Worm (Caenorhabditis elegans) whole organism, L4 larva: ENCODE data around the gene gon-4.

Source experiments
- T20F7.1 ChIP-seq: fragments of 200-800 bp; sonication (Bioruptor generic); optimal IDR thresholded peaks from 2 replicates; lab custom pipeline; 2018; ENCODE audit warnings: mild to moderate bottlenecking, missing genetic modification characterization, missing compliant biosample characterization
- T26A8.4 ChIP-seq: fragments of 200-800 bp; sonication (Bioruptor generic); IDR thresholded peaks from 2 replicates; pipeline ENCODE4 v1.3.6; 2022; ENCODE audit warnings: missing genetic modification characterization, missing compliant biosample characterization
- ZK337.2 ChIP-seq: fragments of 200-800 bp; sonication (Bioruptor generic); IDR thresholded peaks from 2 replicates; pipeline ENCODE4 v1.3.6; 2022; ENCODE audit warnings: missing genetic modification reagents, missing genetic modification characterization, missing compliant biosample characterization
- ZK546.5 ChIP-seq, 2 experiments: sonication (generic microtip); optimal IDR thresholded peaks; 2 replicates each; lab custom pipeline; 2017; ENCODE audit warnings: missing biosample characterization in 2 of 2, missing genetic modification characterization in 2 of 2
- aha-1 ChIP-seq: fragments of 150-350 bp; peaks from one replicate; lab custom pipeline; 2014; ENCODE audit warnings: missing biosample characterization, missing genetic modification characterization
- cey-2 ChIP-seq: sonication (generic microtip); optimal IDR thresholded peaks from 3 replicates; lab custom pipeline; 2017; ENCODE audit warnings: missing genetic modification characterization, mild to moderate bottlenecking, missing compliant biosample characterization, antibody characterized with exemption, borderline replicate concordance; ENCODE audit not compliant: insufficient read depth
- daf-12 ChIP-seq: fragments of 150-350 bp; optimal IDR thresholded peaks from 2 replicates; lab custom pipeline; 2014; ENCODE audit warnings: missing biosample characterization, missing genetic modification reagents, missing genetic modification characterization
- daf-16 ChIP-seq, 3 experiments: sonication (generic microtip); optimal IDR thresholded peaks; 2 replicates each; lab custom pipeline; 2016 to 2017; ENCODE audit warnings: missing genetic modification characterization in 3 of 3, missing genetic modification reagents in 3 of 3, mild to moderate bottlenecking in 2 of 3, missing compliant biosample characterization in 2 of 3, missing biosample characterization in 1 of 3, moderate library complexity in 1 of 3
- dmd-6 ChIP-seq: fragments of 200-800 bp; sonication (Bioruptor generic); IDR thresholded peaks from 2 replicates; pipeline ENCODE4 v1.3.6; 2022; ENCODE audit warnings: missing genetic modification reagents, missing genetic modification characterization, missing compliant biosample characterization
- dpl-1 ChIP-seq: fragments of 150-350 bp; optimal IDR thresholded peaks from 2 replicates; lab custom pipeline; 2014; ENCODE audit warnings: missing biosample characterization, missing genetic modification reagents, missing genetic modification characterization
- dve-1 ChIP-seq: sonication (generic microtip); optimal IDR thresholded peaks from 2 replicates; lab custom pipeline; 2017; ENCODE audit warnings: antibody characterized with exemption, mild to moderate bottlenecking, missing genetic modification characterization, missing compliant biosample characterization; ENCODE audit not compliant: insufficient read depth
- egl-43 ChIP-seq: fragments of 200-800 bp; sonication (Bioruptor generic); IDR thresholded peaks from 2 replicates; pipeline ENCODE4 v1.3.6; 2022; ENCODE audit warnings: missing genetic modification reagents, missing genetic modification characterization, missing compliant biosample characterization
- fkh-10 ChIP-seq: fragments of 150-350 bp; optimal IDR thresholded peaks from 2 replicates; lab custom pipeline; 2014; ENCODE audit warnings: missing biosample characterization, missing genetic modification reagents, missing genetic modification characterization
- gei-8 ChIP-seq: fragments of 200-800 bp; sonication (Bioruptor generic); optimal IDR thresholded peaks from 2 replicates; lab custom pipeline; 2018; ENCODE audit warnings: mild to moderate bottlenecking, missing genetic modification characterization, missing compliant biosample characterization
- hif-1 ChIP-seq, 2 experiments: sonication (generic microtip); optimal IDR thresholded peaks; 2 replicates each; lab custom pipeline; 2016 to 2017; ENCODE audit warnings: missing compliant biosample characterization in 2 of 2, missing genetic modification characterization in 2 of 2, missing genetic modification reagents in 2 of 2, missing genotype in 2 of 2, mild to moderate bottlenecking in 1 of 2
- hlh-11 ChIP-seq: fragments of 200-800 bp; sonication (Bioruptor generic); optimal IDR thresholded peaks from 2 replicates; lab custom pipeline; 2018; ENCODE audit warnings: mild to moderate bottlenecking, missing genetic modification characterization, missing compliant biosample characterization
- hlh-30 ChIP-seq: sonication (generic microtip); optimal IDR thresholded peaks from 2 replicates; lab custom pipeline; 2017; ENCODE audit warnings: antibody characterized with exemption, mild to moderate bottlenecking, missing genetic modification characterization, missing compliant biosample characterization; ENCODE audit not compliant: insufficient read depth
- hmg-1.1 ChIP-seq: fragments of 200-800 bp; sonication (Bioruptor generic); IDR thresholded peaks from 2 replicates; pipeline ENCODE4 v1.3.6; 2022; ENCODE audit warnings: missing genetic modification reagents, missing genetic modification characterization, missing compliant biosample characterization
- lin-38 ChIP-seq: fragments of 200-800 bp; sonication (Bioruptor generic); IDR thresholded peaks from 2 replicates; pipeline ENCODE4 v1.3.6; 2022; ENCODE audit warnings: missing genetic modification reagents, missing genetic modification characterization, missing compliant biosample characterization
- lsy-2 ChIP-seq, 2 experiments: fragments of 150-350 bp in 1 of 2; sonication (generic microtip) in 1 of 2; optimal IDR thresholded peaks; 2 replicates each; lab custom pipeline; 2014 to 2017; ENCODE audit warnings: missing biosample characterization in 2 of 2, missing genetic modification characterization in 2 of 2
- mdl-1 ChIP-seq, 2 experiments: fragments of 150-350 bp in 1 of 2; sonication (generic microtip) in 1 of 2; optimal IDR thresholded peaks; 2 replicates each; lab custom pipeline; 2014 to 2017; ENCODE audit warnings: missing biosample characterization in 2 of 2, missing genetic modification characterization in 2 of 2
- mep-1 ChIP-seq: fragments of 150-350 bp; sonication (generic microtip); optimal IDR thresholded peaks from 3 replicates; lab custom pipeline; 2014; ENCODE audit warnings: missing biosample characterization, missing genetic modification characterization
- mes-2 ChIP-seq: sonication (generic microtip); optimal IDR thresholded peaks from 2 replicates; lab custom pipeline; 2016; ENCODE audit warnings: missing genotype, mild to moderate bottlenecking, missing genetic modification characterization, missing compliant biosample characterization; ENCODE audit not compliant: poor library complexity, severe bottlenecking
- mxl-2 ChIP-seq: fragments of 200-800 bp; sonication (Bioruptor generic); conservative IDR thresholded peaks from 2 replicates; pipeline ENCODE4 v1.3.6; 2022; ENCODE audit warnings: missing genetic modification reagents, missing genetic modification characterization, missing compliant biosample characterization
- mxl-3 ChIP-seq: fragments of 200-800 bp; sonication (Bioruptor generic); optimal IDR thresholded peaks from 2 replicates; lab custom pipeline; 2018; ENCODE audit warnings: mild to moderate bottlenecking, missing genetic modification characterization, missing compliant biosample characterization
- nhr-10 ChIP-seq: fragments of 150-350 bp; optimal IDR thresholded peaks from 2 replicates; lab custom pipeline; 2014; ENCODE audit warnings: missing biosample characterization, missing genetic modification characterization
- nhr-102 ChIP-seq: sonication (generic microtip); optimal IDR thresholded peaks from 2 replicates; lab custom pipeline; 2016; ENCODE audit warnings: mild to moderate bottlenecking, missing genetic modification characterization, moderate library complexity, missing compliant biosample characterization
- nhr-11 ChIP-seq: fragments of 150-350 bp; optimal IDR thresholded peaks from 2 replicates; lab custom pipeline; 2014; ENCODE audit warnings: missing biosample characterization, missing genetic modification characterization
- nhr-111 ChIP-seq: fragments of 200-800 bp; sonication (Bioruptor generic); optimal IDR thresholded peaks from 2 replicates; lab custom pipeline; 2018; ENCODE audit warnings: mild to moderate bottlenecking, missing genetic modification characterization, missing compliant biosample characterization
- nhr-28 ChIP-seq: fragments of 150-350 bp; optimal IDR thresholded peaks from 2 replicates; lab custom pipeline; 2014; ENCODE audit warnings: missing biosample characterization, missing genetic modification characterization
- nhr-48 ChIP-seq: sonication (generic microtip); optimal IDR thresholded peaks from 2 replicates; lab custom pipeline; 2016; ENCODE audit warnings: mild to moderate bottlenecking, missing genetic modification characterization, missing compliant biosample characterization
- nhr-77 ChIP-seq: fragments of 150-350 bp; optimal IDR thresholded peaks from 2 replicates; lab custom pipeline; 2014; ENCODE audit warnings: missing biosample characterization, missing genetic modification characterization
- php-3 ChIP-seq: fragments of 200-800 bp; sonication (Bioruptor generic); IDR thresholded peaks from 2 replicates; pipeline ENCODE4 v1.3.6; 2022; ENCODE audit warnings: missing genetic modification reagents, missing genetic modification characterization, missing compliant biosample characterization
- pqm-1 ChIP-seq: sonication (generic microtip); optimal IDR thresholded peaks from 2 replicates; lab custom pipeline; 2017; ENCODE audit warnings: missing biosample characterization, missing genetic modification characterization
- rbr-2 ChIP-seq: sonication (generic microtip); optimal IDR thresholded peaks from 2 replicates; lab custom pipeline; 2016; ENCODE audit warnings: missing genotype, missing genetic modification characterization, missing compliant biosample characterization
- set-16 ChIP-seq: fragments of 200-800 bp; sonication (Bioruptor generic); IDR thresholded peaks from 2 replicates; pipeline ENCODE4 v1.3.6; 2022; ENCODE audit warnings: missing genetic modification reagents, missing genetic modification characterization, missing compliant biosample characterization
- tra-1 ChIP-seq: fragments of 200-800 bp; sonication (Bioruptor generic); IDR thresholded peaks from 2 replicates; pipeline ENCODE4 v1.3.6; 2022; ENCODE audit warnings: missing genetic modification reagents, missing genetic modification characterization, missing compliant biosample characterization
- unc-130 ChIP-seq: sonication (generic microtip); optimal IDR thresholded peaks from 2 replicates; lab custom pipeline; 2016; ENCODE audit warnings: missing genetic modification reagents, missing genetic modification characterization, missing compliant biosample characterization
- unc-62 ChIP-seq, 3 experiments: fragments of 150-350 bp in 1 of 3; sonication (generic microtip); optimal IDR thresholded peaks in 2 of 3; peaks in 1 of 3; 1 replicate in 1 of 3; 2 replicates in 2 of 3; lab custom pipeline; 2014 to 2017; ENCODE audit warnings: missing biosample characterization in 3 of 3, missing genetic modification characterization in 3 of 3, missing genetic modification reagents in 3 of 3, missing genotype in 1 of 3
- zag-1 ChIP-seq: fragments of 150-350 bp; optimal IDR thresholded peaks from 2 replicates; lab custom pipeline; 2014; ENCODE audit warnings: missing biosample characterization, missing genetic modification characterization
- zip-11 ChIP-seq: fragments of 200-800 bp; sonication (Bioruptor generic); IDR thresholded peaks from 2 replicates; pipeline ENCODE4 v1.3.6; 2022; ENCODE audit warnings: missing genetic modification characterization, missing compliant biosample characterization

Gene gon-4

DNA sequence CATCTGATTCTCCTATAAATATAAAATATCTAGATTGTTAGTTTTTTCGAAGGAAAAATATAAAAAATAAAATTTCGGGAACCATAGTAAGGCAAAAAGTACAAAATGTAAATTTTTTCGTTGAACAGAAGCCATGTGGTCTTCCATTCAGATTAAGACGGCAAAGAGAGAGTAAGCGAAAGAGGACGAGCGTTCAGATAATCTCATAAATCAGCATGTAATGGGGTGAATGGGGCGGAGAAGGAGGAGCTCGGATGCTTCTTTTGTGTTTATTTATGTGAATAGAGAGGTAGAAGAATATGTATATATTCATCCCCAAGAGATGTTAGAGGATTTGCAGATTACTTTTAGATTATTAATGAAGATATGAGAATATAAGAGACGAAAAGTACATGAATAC lies 23.3 kb upstream of the gon-4 start, which contains the start of gene pxf-1:
Gene pxf-1 (minus strand): TSS at position 14 of the 400 bp plus-strand sequence.
- TF ChIP-seq egl-43 (no peak), dmd-6 (GFP tag; lab: Robert Waterston, UW) (no peak), T26A8.4 (GFP tag; lab: Robert Waterston, UW) (no peak), zip-11 (GFP tag; lab: Robert Waterston, UW) (no peak), tra-1 (GFP tag; lab: Robert Waterston, UW) (no peak)

DNA sequence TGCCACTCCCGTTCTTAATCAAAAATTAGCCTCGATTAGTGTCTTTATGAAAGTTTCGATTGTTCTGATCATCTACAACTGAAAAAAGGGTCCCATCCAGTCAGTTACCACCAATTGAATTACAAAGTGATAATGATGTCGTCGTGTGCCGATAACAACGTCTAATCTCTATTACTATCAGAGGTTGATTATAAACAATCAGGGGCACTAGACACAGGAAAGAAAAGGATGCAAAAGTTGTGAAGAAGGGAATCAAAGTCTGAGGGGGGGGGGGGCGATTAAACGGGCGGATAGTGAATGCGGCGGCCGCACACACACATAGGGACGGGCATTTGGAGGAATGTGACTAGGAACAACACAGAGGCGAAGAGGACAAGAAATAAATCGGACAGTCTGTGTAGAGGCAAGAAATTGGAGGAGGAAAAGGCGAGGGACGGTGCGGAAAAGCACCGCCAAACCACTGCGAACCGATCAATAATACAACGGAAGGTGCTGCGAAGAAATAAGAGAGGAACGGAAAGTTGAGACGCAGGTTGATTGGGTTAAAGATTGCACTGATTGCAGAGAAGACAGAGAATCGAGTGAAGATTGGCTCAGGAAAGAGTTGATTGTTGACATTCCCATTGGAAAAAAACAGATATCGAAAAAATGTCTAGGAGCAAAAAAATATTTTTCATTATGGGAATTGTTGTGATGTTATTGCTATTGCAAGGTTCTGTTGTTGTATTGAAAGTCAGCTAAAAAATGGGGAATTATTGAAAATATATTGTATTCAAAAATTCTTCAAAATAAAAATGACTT lies 22.5 kb upstream of the gon-4 start:
- peak; percentile 65 for TF ChIP-seq hlh-11
- peak; percentile 78 for TF ChIP-seq mxl-3 (GFP tag; lab: Kevin White, UChicago)
- no peak for TF ChIP-seq nhr-111
- peak in 1 of 2 experiments; percentile 93 for TF ChIP-seq unc-62 (GFP tag; optimal IDR thresholded peaks at IDR 0.05 in 1 of 2; lab: Kevin White, UChicago)
- no peak for TF ChIP-seq unc-62 (tag; optimal IDR thresholded peaks at IDR 0.05; lab: Kevin White, UChicago)
- TF ChIP-seq cey-2 (tag; lab: Kevin White, UChicago), result no peak
- peak; percentile 36 for TF ChIP-seq dve-1 (tag; lab: Kevin White, UChicago)
- TF ChIP-seq aha-1 (tag; lab: Kevin White, UChicago), result peak; percentile 89
- TF ChIP-seq daf-16 (GFP tag; optimal IDR thresholded peaks at IDR 0.05; lab: Kevin White, UChicago), result peak in 1 of 2 experiments; percentile 92
- TF ChIP-seq daf-16 (tag; optimal IDR thresholded peaks at IDR 0.05; lab: Kevin White, UChicago), result peak; percentile 40
- TF ChIP-seq egl-43, result peak; percentile 16; the same call in 1 of the 2 replicates
- TF ChIP-seq nhr-102 (tag; lab: Kevin White, UChicago), result no peak
- peak; percentile 24; the same call in 1 of the 2 replicates for TF ChIP-seq set-16
- TF ChIP-seq mxl-2 (GFP tag; lab: Robert Waterston, UW), result 0 out of 2 replicates have a peak, but pooled peaks have one; percentile 31
- TF ChIP-seq, all 104 proteins: peak for 9

DNA sequence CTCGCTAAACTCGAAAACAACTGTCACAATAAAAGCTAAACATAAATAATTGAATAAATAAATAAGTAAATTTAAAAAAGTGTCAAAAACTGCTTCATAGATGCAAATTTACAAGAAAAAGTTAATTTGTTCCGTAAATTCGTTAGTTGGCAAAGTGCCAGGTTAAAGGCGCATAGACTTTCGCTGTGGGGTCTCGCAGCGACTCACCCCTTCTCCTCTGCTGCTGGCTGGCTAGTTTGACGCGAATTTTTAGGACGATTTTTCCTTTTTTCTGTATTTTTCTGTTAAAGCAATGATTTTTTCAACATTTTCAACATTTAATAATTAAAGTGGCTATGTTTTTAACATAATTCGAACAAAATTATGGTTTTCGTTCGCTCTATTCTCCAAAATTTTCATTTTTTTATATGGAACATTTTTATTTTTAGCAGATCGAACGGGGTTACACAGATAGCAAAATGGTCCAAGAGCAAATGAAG lies 21.3 kb upstream of the gon-4 start, which contains the start of gene rack-1:
Gene rack-1 (plus strand): TSS at position 429 of the 479 bp plus-strand sequence.
- TF ChIP-seq daf-16 (GFP tag; optimal IDR thresholded peaks at IDR 0.05; lab: Kevin White, UChicago), result no peak
- peak; percentile 38 for TF ChIP-seq daf-16 (tag; optimal IDR thresholded peaks at IDR 0.05; lab: Kevin White, UChicago)
- peak in 1 of 2 experiments; percentile 18 for TF ChIP-seq hif-1 (tag; optimal IDR thresholded peaks at IDR 0.05; lab: Kevin White, UChicago)
- TF ChIP-seq nhr-10 (tag; lab: Kevin White, UChicago), result no peak
- peak; percentile 38 for TF ChIP-seq dpl-1 (GFP tag; lab: Kevin White, UChicago)
- peak; percentile 78 for TF ChIP-seq mes-2
- peak; percentile 39 for TF ChIP-seq rbr-2 (tag; lab: Kevin White, UChicago)
- no peak for TF ChIP-seq ZK337.2 (GFP tag; lab: Robert Waterston, UW)
- TF ChIP-seq pqm-1, result no peak
- TF ChIP-seq fkh-10, result peak; percentile 11
- no peak for TF ChIP-seq nhr-77
- TF ChIP-seq T26A8.4 (GFP tag; lab: Robert Waterston, UW), result no peak
- TF ChIP-seq nhr-48 (tag; lab: Kevin White, UChicago), result no peak
- no peak for TF ChIP-seq gei-8 (GFP tag; lab: Kevin White, UChicago)
- no peak for TF ChIP-seq php-3 (GFP tag; lab: Robert Waterston, UW)
- TF ChIP-seq mxl-3 (GFP tag; lab: Kevin White, UChicago), result peak; percentile 16
- TF ChIP-seq nhr-11, result peak; percentile 14
- TF ChIP-seq aha-1 (tag; lab: Kevin White, UChicago), result peak; percentile 54
- TF ChIP-seq mep-1 (tag; lab: Kevin White, UChicago), result peak; percentile 65
- TF ChIP-seq hlh-11, result peak; percentile 48
- TF ChIP-seq mxl-2 (GFP tag; lab: Robert Waterston, UW), result no peak
- peak; percentile 17 for TF ChIP-seq unc-130 (GFP tag; lab: Kevin White, UChicago)
- TF ChIP-seq T20F7.1 (GFP tag; lab: Kevin White, UChicago), result no peak
- TF ChIP-seq hmg-1.1 (GFP tag; lab: Robert Waterston, UW), result peak; percentile 49
- peak; percentile 45 for TF ChIP-seq dve-1 (tag; lab: Kevin White, UChicago)
- no peak for TF ChIP-seq zag-1 (tag; lab: Kevin White, UChicago)
- TF ChIP-seq lsy-2 (tag; optimal IDR thresholded peaks at IDR 0.05; lab: Kevin White, UChicago), result peak in 1 of 2 experiments; percentile 79
- no peak for TF ChIP-seq daf-12 (tag; lab: Kevin White, UChicago)
- TF ChIP-seq hlh-30 (tag; lab: Kevin White, UChicago), result peak; percentile 12
- peak; percentile 51 for TF ChIP-seq lin-38 (GFP tag; lab: Robert Waterston, UW)
- TF ChIP-seq nhr-28 (tag; lab: Kevin White, UChicago), result peak; percentile 44
- TF ChIP-seq ZK546.5 (tag; optimal IDR thresholded peaks at IDR 0.05; lab: Kevin White, UChicago), result no peak
- TF ChIP-seq mdl-1 (tag; optimal IDR thresholded peaks at IDR 0.05; lab: Kevin White, UChicago), result peak in 1 of 2 experiments; percentile 7
